Fruit fly (Drosophila melanogaster): ENCODE results near the gene Ccp84Ad.

DNA sequence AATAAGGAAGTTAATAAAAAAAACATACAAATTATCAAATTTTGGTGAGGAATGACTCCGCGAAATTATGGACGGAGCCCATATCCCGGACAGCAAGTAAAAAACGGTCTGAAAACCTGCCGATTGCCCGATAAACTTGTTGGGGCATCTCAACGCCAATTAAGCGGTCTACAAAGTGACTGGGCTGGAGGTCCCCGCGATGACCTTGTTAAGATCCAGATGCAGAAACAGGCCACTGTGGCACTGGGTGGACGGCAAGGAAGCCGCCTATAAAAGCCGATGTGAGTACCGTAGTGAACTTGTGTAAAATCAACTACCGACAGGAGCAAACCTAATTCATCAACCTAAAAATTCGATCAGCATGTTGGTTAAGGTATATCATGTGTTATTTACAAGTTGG lies 8.4 kb upstream of the Ccp84Ad start, which contains the start of gene Edg84A:
- TF ChIP-seq Jra (GFP tag; optimal IDR thresholded peaks at IDR 0.05) (no peak), usp (GFP tag; optimal IDR thresholded peaks at IDR 0.05) (no peak), h (GFP tag; optimal IDR thresholded peaks at IDR 0.05) (no peak), foxo (GFP tag; optimal IDR thresholded peaks at IDR 0.05) (no peak), fru (GFP tag; optimal IDR thresholded peaks at IDR 0.05) (no peak), psq (GFP tag; optimal IDR thresholded peaks at IDR 0.05) (no peak), sv (GFP tag; optimal IDR thresholded peaks at IDR 0.05) (no peak), OdsH (GFP tag; optimal IDR thresholded peaks at IDR 0.05) (no peak), Sp1 (GFP tag; optimal IDR thresholded peaks at IDR 0.05) (no peak)
